Worm (Caenorhabditis elegans): ENCODE measurements around the gene T17H7.7.

- TF ChIP-seq pha-4 (tag; optimal IDR thresholded peaks at IDR 0.05) (no peak), tbx-8 (GFP tag; optimal IDR thresholded peaks at IDR 0.05) (no peak), nhr-76 (tag; optimal IDR thresholded peaks at IDR 0.05) (no peak), sptf-1 (tag; optimal IDR thresholded peaks at IDR 0.05) (no peak), unc-39 (tag; optimal IDR thresholded peaks at IDR 0.05) (no peak), nhr-237 (tag; optimal IDR thresholded peaks at IDR 0.05) (no peak)
Observed at ce11 chrIII:789604-790003, 31.7 kb upstream of the T17H7.7 start.
